Fruit fly (Drosophila melanogaster): ENCODE results near the gene Ulp1.

The Ulp1 gene

dm6 chrX:19154998-19155397, 53.0 kb downstream of the Ulp1 start (continued):
- TF ChIP-seq trh (GFP tag; optimal IDR thresholded peaks at IDR 0.05) (peak; percentile 62), Neu2 (GFP tag; optimal IDR thresholded peaks at IDR 0.05; ENCODE audit: borderline replicate concordance) (peak; percentile 24), Six4 (GFP tag; optimal IDR thresholded peaks at IDR 0.05) (peak; percentile 82), tx (GFP tag; optimal IDR thresholded peaks at IDR 0.05) (peak; percentile 74), sima (GFP tag; optimal IDR thresholded peaks at IDR 0.05) (peak; percentile 60), CG10979 (tag; optimal IDR thresholded peaks at IDR 0.05) (peak; percentile 96), CG30403 (GFP tag; optimal IDR thresholded peaks at IDR 0.05) (peak; percentile 80), nerfin-1 (tag; optimal IDR thresholded peaks at IDR 0.05) (peak; percentile 83), CG11398 (GFP tag; optimal IDR thresholded peaks at IDR 0.05) (peak; percentile 82), da (GFP tag; optimal IDR thresholded peaks at IDR 0.05) (no peak), CG1233 (GFP tag; optimal IDR thresholded peaks at IDR 0.05) (peak; percentile 75), Hr39 (optimal IDR thresholded peaks at IDR 0.05) (no peak), so (GFP tag; IDR thresholded peaks at IDR 0.05) (peak; percentile 77; the same call in 2 of the 3 replicates), CG6654 (GFP tag; optimal IDR thresholded peaks at IDR 0.05) (peak; percentile 62), CG15011 (GFP tag; optimal IDR thresholded peaks at IDR 0.05) (no peak), gfzf (GFP tag; optimal IDR thresholded peaks at IDR 0.05) (no peak), en (GFP tag; optimal IDR thresholded peaks at IDR 0.05) (peak; percentile 68), Optix (GFP tag; IDR thresholded peaks at IDR 0.05) (peak; percentile 92), CG30431 (GFP tag; optimal IDR thresholded peaks at IDR 0.05) (peak; percentile 82), CG4730 (GFP tag; IDR thresholded peaks at IDR 0.05) (peak; percentile 67), ftz-f1 (GFP tag; optimal IDR thresholded peaks at IDR 0.05) (no peak), ems (GFP tag; optimal IDR thresholded peaks at IDR 0.05) (peak; percentile 85), Mad (GFP tag; optimal IDR thresholded peaks at IDR 0.05) (peak; percentile 75), ato (GFP tag; IDR thresholded peaks at IDR 0.05; ENCODE audit: partially characterized antibody) (no peak), Stat92E (GFP tag; optimal IDR thresholded peaks at IDR 0.05) (peak in 1 of 3 experiments; percentile 91), Dip3 (GFP tag; optimal IDR thresholded peaks at IDR 0.05) (peak; percentile 31), CG5245 (GFP tag; optimal IDR thresholded peaks at IDR 0.05) (peak; percentile 91), Sry-β (GFP tag; optimal IDR thresholded peaks at IDR 0.05) (peak; percentile 20), Bgb (GFP tag; IDR thresholded peaks at IDR 0.05; ENCODE audit: partially characterized antibody) (no peak), Doc3 (GFP tag; IDR thresholded peaks at IDR 0.05; ENCODE audit: partially characterized antibody) (no peak), CG11085 (GFP tag; IDR thresholded peaks at IDR 0.05) (no peak), lab (GFP tag; optimal IDR thresholded peaks at IDR 0.05) (peak; percentile 73), Dp (GFP tag; optimal IDR thresholded peaks at IDR 0.05) (no peak), bigmax (GFP tag; optimal IDR thresholded peaks at IDR 0.05) (no peak), chinmo (GFP tag; IDR thresholded peaks at IDR 0.05; ENCODE audit: partially characterized antibody) (no peak), odd (GFP tag; optimal IDR thresholded peaks at IDR 0.05) (peak; percentile 63), NfI (GFP tag; optimal IDR thresholded peaks at IDR 0.05) (peak; percentile 71), Meics (GFP tag; optimal IDR thresholded peaks at IDR 0.05) (peak; percentile 48), Myb (GFP tag; optimal IDR thresholded peaks at IDR 0.05) (peak; percentile 48), CG17186 (GFP tag; optimal IDR thresholded peaks at IDR 0.05) (peak; percentile 67), croc (GFP tag; conservative IDR thresholded peaks at IDR 0.05) (peak; percentile 88), CG2712 (tag; optimal IDR thresholded peaks at IDR 0.05) (peak; percentile 95), emc (GFP tag; optimal IDR thresholded peaks at IDR 0.05) (peak; percentile 38), CG12236 (GFP tag; optimal IDR thresholded peaks at IDR 0.05) (peak; percentile 86), Hand (GFP tag; optimal IDR thresholded peaks at IDR 0.05) (peak; percentile 6), nerfin-2 (GFP tag; IDR thresholded peaks at IDR 0.05; ENCODE audit: partially characterized antibody) (no peak), fu2 (GFP tag; optimal IDR thresholded peaks at IDR 0.05) (peak; percentile 47), peb (GFP tag; IDR thresholded peaks at IDR 0.05) (peak; percentile 84), bcd (GFP tag; optimal IDR thresholded peaks at IDR 0.05) (peak; percentile 80), lbe (GFP tag; optimal IDR thresholded peaks at IDR 0.05) (peak; percentile 75), NC2β (GFP tag; optimal IDR thresholded peaks at IDR 0.05) (peak; percentile 90)

All from whole organism, embryonic.